Fruit fly (Drosophila melanogaster) whole organism, embryonic: Measurements from ENCODE around the gene in.

Experiments used
- CG10147 ChIP-seq: fragments of 200-800 bp; sonication (Bioruptor generic); optimal IDR thresholded peaks from 2 replicates; lab custom pipeline; 2019; ENCODE audit warnings: missing biosample characterization, mild to moderate bottlenecking, missing genetic modification characterization, moderate library complexity
- CG10209 ChIP-seq: fragments of 200-800 bp; sonication (Bioruptor generic); optimal IDR thresholded peaks from 3 replicates; lab custom pipeline; 2017; ENCODE audit warnings: missing biosample characterization, mild to moderate bottlenecking, missing genetic modification characterization, missing genetic modification reagents
- CG11398 ChIP-seq: fragments of 200-800 bp; sonication (Bioruptor generic); optimal IDR thresholded peaks from 2 replicates; lab custom pipeline; 2016; ENCODE audit warnings: missing biosample characterization, missing genetic modification characterization
- CG12236 ChIP-seq: fragments of 200-800 bp; sonication (Bioruptor generic); optimal IDR thresholded peaks from 2 replicates; lab custom pipeline; 2016; ENCODE audit warnings: missing biosample characterization, missing genetic modification characterization
- CG14441 ChIP-seq: fragments of 200-800 bp; sonication (Bioruptor generic); IDR thresholded peaks from 2 replicates; pipeline ENCODE4 v1.3.6; 2022; ENCODE audit warnings: missing biosample characterization, missing genetic modification characterization
- CG17186 ChIP-seq: fragments of 200-800 bp; sonication (Bioruptor generic); optimal IDR thresholded peaks from 3 replicates; lab custom pipeline; 2017; ENCODE audit warnings: missing biosample characterization, missing genetic modification reagents, missing genetic modification characterization
- CG18764 ChIP-seq: fragments of 200-800 bp; sonication (Bioruptor generic); optimal IDR thresholded peaks from 3 replicates; lab custom pipeline; 2016; ENCODE audit warnings: missing biosample characterization, missing genetic modification characterization
- CG31365 ChIP-seq: fragments of 200-800 bp; sonication (Bioruptor generic); optimal IDR thresholded peaks from 2 replicates; lab custom pipeline; 2018; ENCODE audit warnings: missing biosample characterization, mild to moderate bottlenecking, missing genetic modification characterization
- CG31441 ChIP-seq: fragments of 200-800 bp; sonication (Bioruptor generic); IDR thresholded peaks from 2 replicates; pipeline ENCODE4 v1.3.6; 2022; ENCODE audit warnings: missing biosample characterization, missing genetic modification characterization
- CG3281 ChIP-seq: fragments of 200-800 bp; sonication (Bioruptor generic); optimal IDR thresholded peaks from 3 replicates; lab custom pipeline; 2017; ENCODE audit warnings: missing biosample characterization, mild to moderate bottlenecking, missing genetic modification characterization
- CG3726 ChIP-seq: fragments of 200-800 bp; sonication (Bioruptor generic); IDR thresholded peaks from 3 replicates; pipeline ENCODE4, ENCODE4 v1.3.6; 2022; ENCODE audit warnings: missing biosample characterization, missing genetic modification characterization
- CG3838 ChIP-seq: fragments of 200-800 bp; sonication (Bioruptor generic); optimal IDR thresholded peaks from 3 replicates; lab custom pipeline; 2016; ENCODE audit warnings: missing biosample characterization, missing genetic modification characterization
- CG6175 ChIP-seq: fragments of 200-800 bp; sonication (Bioruptor generic); IDR thresholded peaks from 3 replicates; pipeline ENCODE4 v1.3.6; 2022; ENCODE audit warnings: missing biosample characterization, missing genetic modification characterization
- CG6654 ChIP-seq: fragments of 200-800 bp; sonication (Bioruptor generic); optimal IDR thresholded peaks from 2 replicates; lab custom pipeline; 2017; ENCODE audit warnings: missing biosample characterization, mild to moderate bottlenecking, missing genetic modification characterization
- CG9817 ChIP-seq: fragments of 200-800 bp; sonication (Bioruptor generic); optimal IDR thresholded peaks from 2 replicates; lab custom pipeline; 2018; ENCODE audit warnings: missing biosample characterization, mild to moderate bottlenecking, missing genetic modification characterization, moderate library complexity
- CrebB ChIP-seq: fragments of 200-800 bp; sonication (Bioruptor generic); optimal IDR thresholded peaks from 3 replicates; lab custom pipeline; 2018; ENCODE audit warnings: missing biosample characterization, mild to moderate bottlenecking, missing genetic modification characterization
- Dek ChIP-seq: fragments of 200-800 bp; sonication (Bioruptor generic); optimal IDR thresholded peaks from 3 replicates; lab custom pipeline; 2019; ENCODE audit warnings: missing biosample characterization, mild to moderate bottlenecking, missing genetic modification characterization, moderate library complexity
- Dll ChIP-seq: fragments of 200-800 bp; sonication (Bioruptor generic); IDR thresholded peaks from 4 replicates; pipeline ENCODE4 v1.3.6; 2022; ENCODE audit warnings: missing biosample characterization, missing genetic modification characterization; ENCODE audit not compliant: partially characterized antibody
- Dref ChIP-seq: fragments of 200-800 bp; sonication (Bioruptor generic); IDR thresholded peaks from 2 replicates; pipeline ENCODE4 v1.3.6; 2022; ENCODE audit warnings: missing biosample characterization, missing genetic modification characterization
- E2f1 ChIP-seq: fragments of 200-800 bp; sonication (Bioruptor generic); IDR thresholded peaks from 2 replicates; pipeline ENCODE4 v1.3.6; 2022; ENCODE audit warnings: missing biosample characterization, missing genetic modification characterization
- Elba2 ChIP-seq: fragments of 200-800 bp; sonication (Bioruptor generic); optimal IDR thresholded peaks from 3 replicates; lab custom pipeline; 2016; ENCODE audit warnings: missing biosample characterization, missing genetic modification characterization
- HLH4C ChIP-seq: fragments of 200-800 bp; sonication (Bioruptor generic); IDR thresholded peaks from 3 replicates; pipeline ENCODE4 v1.3.6; 2022; ENCODE audit warnings: missing biosample characterization, missing genetic modification characterization; ENCODE audit not compliant: partially characterized antibody
- HLHmδ ChIP-seq: fragments of 200-800 bp; sonication (Bioruptor generic); optimal IDR thresholded peaks from 2 replicates; lab custom pipeline; 2018; ENCODE audit warnings: missing biosample characterization, mild to moderate bottlenecking, missing genetic modification characterization, moderate library complexity
- Hmx ChIP-seq: fragments of 200-800 bp; sonication (Bioruptor generic); optimal IDR thresholded peaks from 2 replicates; lab custom pipeline; 2016; ENCODE audit warnings: missing biosample characterization, missing genetic modification characterization
- Hsf ChIP-seq: fragments of 200-800 bp; sonication (Bioruptor generic); optimal IDR thresholded peaks from 3 replicates; lab custom pipeline; 2016; ENCODE audit warnings: missing biosample characterization, missing genetic modification characterization
- Lim3 ChIP-seq: fragments of 200-800 bp; sonication (Bioruptor generic); IDR thresholded peaks from 2 replicates; pipeline ENCODE4 v1.3.6; 2022; ENCODE audit warnings: missing biosample characterization, missing genetic modification characterization
- Opbp ChIP-seq: fragments of 200-800 bp; sonication (Bioruptor generic); IDR thresholded peaks from 3 replicates; pipeline ENCODE4 v1.3.6; 2022; ENCODE audit warnings: missing biosample characterization, missing genetic modification characterization; ENCODE audit not compliant: partially characterized antibody
- bsh ChIP-seq, 2 experiments: fragments of 200-800 bp; sonication (Bioruptor generic); optimal IDR thresholded peaks; 2 replicates each; lab custom pipeline; 2017 to 2018; ENCODE audit warnings: mild to moderate bottlenecking in 2 of 2, missing biosample characterization in 2 of 2, missing genetic modification characterization in 2 of 2, moderate library complexity in 1 of 2
- cato ChIP-seq: fragments of 200-800 bp; sonication (Bioruptor generic); optimal IDR thresholded peaks from 2 replicates; lab custom pipeline; 2016; ENCODE audit warnings: missing biosample characterization, missing genetic modification characterization, borderline replicate concordance
- chinmo ChIP-seq: fragments of 200-800 bp; sonication (Bioruptor generic); IDR thresholded peaks from 4 replicates; pipeline ENCODE4 v1.3.6; 2022; ENCODE audit warnings: missing biosample characterization, missing genetic modification characterization; ENCODE audit not compliant: partially characterized antibody
- dpn ChIP-seq, 2 experiments: fragments of 200-800 bp; sonication (Bioruptor generic); optimal IDR thresholded peaks; 3 replicates each; lab custom pipeline; 2016; ENCODE audit warnings: missing biosample characterization in 2 of 2, missing genetic modification characterization in 2 of 2
- gce ChIP-seq: fragments of 200-800 bp; sonication (Bioruptor generic); IDR thresholded peaks from 3 replicates; pipeline ENCODE4 v1.3.6; 2022; ENCODE audit warnings: missing biosample characterization, missing genetic modification characterization
- gcm ChIP-seq: fragments of 200-800 bp; sonication (Bioruptor generic); optimal IDR thresholded peaks from 2 replicates; lab custom pipeline; 2019; ENCODE audit warnings: missing biosample characterization, mild to moderate bottlenecking, missing genetic modification characterization, moderate library complexity
- hbn ChIP-seq: fragments of 200-800 bp; sonication (Bioruptor generic); IDR thresholded peaks from 2 replicates; pipeline ENCODE4 v1.3.6; 2022; ENCODE audit warnings: missing biosample characterization, missing genetic modification characterization; ENCODE audit not compliant: partially characterized antibody
- hkb ChIP-seq, 2 experiments: fragments of 200-800 bp in 1 of 2; fragments of >200 bp in 1 of 2; sonication (Bioruptor generic) in 1 of 2; IDR thresholded peaks in 1 of 2; optimal IDR thresholded peaks in 1 of 2; 2 replicates each; pipeline versions ENCODE4 v1.3.6 to Lab custom; 2017 to 2022; ENCODE audit warnings: missing biosample characterization in 1 of 2, missing genetic modification characterization in 1 of 2
- lilli ChIP-seq: fragments of 200-800 bp; sonication (Bioruptor generic); optimal IDR thresholded peaks from 3 replicates; lab custom pipeline; 2016; ENCODE audit warnings: missing biosample characterization, missing genetic modification characterization
- nau ChIP-seq: fragments of 200-800 bp; sonication (Bioruptor generic); optimal IDR thresholded peaks from 3 replicates; lab custom pipeline; 2017; ENCODE audit warnings: missing biosample characterization, mild to moderate bottlenecking, missing genetic modification characterization, missing genetic modification reagents
- nom ChIP-seq: fragments of 200-800 bp; sonication (Bioruptor generic); optimal IDR thresholded peaks from 2 replicates; lab custom pipeline; 2017; ENCODE audit warnings: missing biosample characterization, missing genetic modification characterization, mild to moderate bottlenecking, moderate library complexity, missing genetic modification reagents
- otp ChIP-seq: fragments of 200-800 bp; sonication (Bioruptor generic); IDR thresholded peaks from 3 replicates; pipeline ENCODE4, ENCODE4 v1.3.6; 2022; ENCODE audit warnings: missing biosample characterization, missing genetic modification characterization
- p53 ChIP-seq: fragments of 200-800 bp; sonication (Bioruptor generic); optimal IDR thresholded peaks from 2 replicates; lab custom pipeline; 2016; ENCODE audit warnings: missing biosample characterization, missing genetic modification characterization
- pnt ChIP-seq: fragments of 200-800 bp; sonication (Bioruptor generic); optimal IDR thresholded peaks from 3 replicates; lab custom pipeline; 2016; ENCODE audit warnings: missing biosample characterization, missing genetic modification characterization
- pros ChIP-seq: fragments of 200-800 bp; sonication (Bioruptor generic); optimal IDR thresholded peaks from 3 replicates; lab custom pipeline; 2019; ENCODE audit warnings: missing biosample characterization, mild to moderate bottlenecking, missing genetic modification characterization, moderate library complexity
- pum ChIP-seq: fragments of 200-800 bp; sonication (Bioruptor generic); optimal IDR thresholded peaks from 2 replicates; lab custom pipeline; 2016; ENCODE audit warnings: missing biosample characterization, missing genetic modification characterization
- row ChIP-seq: fragments of 200-800 bp; sonication (Bioruptor generic); IDR thresholded peaks from 3 replicates; pipeline ENCODE4 v1.3.6; 2022; ENCODE audit warnings: missing biosample characterization, missing genetic modification characterization
- slp2 ChIP-seq: fragments of 200-800 bp; sonication (Bioruptor generic); optimal IDR thresholded peaks from 2 replicates; lab custom pipeline; 2016; ENCODE audit warnings: missing biosample characterization, missing genetic modification characterization
- ttk ChIP-seq: fragments of 200-800 bp; sonication (Bioruptor generic); IDR thresholded peaks from 2 replicates; pipeline ENCODE4 v2.1.2; 2022; ENCODE audit warnings: missing biosample characterization, missing genetic modification characterization
- unc-4 ChIP-seq: fragments of 200-800 bp; sonication (Bioruptor generic); IDR thresholded peaks from 2 replicates; pipeline ENCODE4 v1.3.6; 2022; ENCODE audit warnings: missing biosample characterization, missing genetic modification characterization; ENCODE audit not compliant: partially characterized antibody
- usp ChIP-seq: fragments of >200 bp; optimal IDR thresholded peaks from 2 replicates; lab custom pipeline; 2017; ENCODE audit warnings: missing biosample characterization, missing genetic modification characterization

Gene in

dm6 chr3L:20384086-20384810 lies 17.2 kb downstream of the in start, which contains the start of the genes CG5498 and fbl (continued):
- TF ChIP-seq CG3726 (GFP tag; lab: Robert Waterston, UW) = no peak
- TF ChIP-seq p53 (GFP tag; lab: Kevin White, UChicago) = no peak
- peak; percentile 65 for TF ChIP-seq CG3281
- no peak for TF ChIP-seq Opbp
- peak; percentile 11 for TF ChIP-seq Hmx
- peak; percentile 63 for TF ChIP-seq Dref (GFP tag; lab: Robert Waterston, UW)
- TF ChIP-seq CG31365 = peak; percentile 21
- TF ChIP-seq slp2 (GFP tag; lab: Kevin White, UChicago) = no peak
- TF ChIP-seq cato (GFP tag; lab: Kevin White, UChicago) = peak; percentile 47
- TF ChIP-seq row (GFP tag; lab: Robert Waterston, UW) = peak; percentile 56
- TF ChIP-seq HLHmδ (GFP tag; lab: Kevin White, UChicago) = no peak
- TF ChIP-seq pros (GFP tag; lab: Kevin White, UChicago) = no peak
- TF ChIP-seq Elba2 (GFP tag; lab: Kevin White, UChicago) = no peak
- peak; percentile 62 for TF ChIP-seq unc-4
- no peak for TF ChIP-seq HLH4C (GFP tag; lab: Robert Waterston, UW)
- no peak; the same call in 1 of the 2 replicates for TF ChIP-seq E2f1 (GFP tag; lab: Robert Waterston, UW)
- TF ChIP-seq gcm (GFP tag; lab: Kevin White, UChicago) = peak; percentile 41
- TF ChIP-seq CG14441 = no peak
- TF ChIP-seq CG6175 (GFP tag; lab: Robert Waterston, UW) = no peak
- TF ChIP-seq pum (GFP tag; lab: Kevin White, UChicago) = peak; percentile 14
- no peak for TF ChIP-seq chinmo
- peak; percentile 39 for TF ChIP-seq CG18764 (GFP tag; lab: Kevin White, UChicago)
- no peak for TF ChIP-seq Lim3 (GFP tag; lab: Robert Waterston, UW)
- no peak for TF ChIP-seq CG12236 (GFP tag; lab: Kevin White, UChicago)
- no peak for TF ChIP-seq ttk
- TF ChIP-seq CG31441 (GFP tag; lab: Robert Waterston, UW) = peak; percentile 66
- TF ChIP-seq CG10147 (GFP tag; lab: Kevin White, UChicago) = peak; percentile 36
- TF ChIP-seq CrebB (tag; lab: Kevin White, UChicago) = no peak
- TF ChIP-seq CG6654 (GFP tag; lab: Kevin White, UChicago) = no peak
- peak; percentile 40 for TF ChIP-seq CG9817 (tag; lab: Kevin White, UChicago)
- no peak for TF ChIP-seq pnt (GFP tag; lab: Kevin White, UChicago)
- TF ChIP-seq Dll = peak; percentile 49; the same call in 1 of the 4 replicates
- no peak for TF ChIP-seq CG3838
- peak; percentile 78 for TF ChIP-seq Hsf (GFP tag; lab: Kevin White, UChicago)
- peak; percentile 35 for TF ChIP-seq Dek
- no peak for TF ChIP-seq otp
- TF ChIP-seq CG10209 = peak; percentile 45
- TF ChIP-seq CG17186 (GFP tag; lab: Kevin White, UChicago) = no peak
- TF ChIP-seq hkb (optimal IDR thresholded peaks at IDR 0.05; lab: Kevin White, UChicago) = no peak
- TF ChIP-seq hkb (GFP tag; IDR thresholded peaks at IDR 0.05; lab: Robert Waterston, UW) = 0 out of 2 replicates have a peak, but pooled peaks have one; percentile 46
- TF ChIP-seq nau (GFP tag; lab: Kevin White, UChicago) = no peak
- TF ChIP-seq CG11398 (GFP tag; lab: Kevin White, UChicago) = no peak
- peak; percentile 83 for TF ChIP-seq lilli (GFP tag; lab: Kevin White, UChicago)
- no peak for TF ChIP-seq nom (GFP tag; lab: Kevin White, UChicago)
- TF ChIP-seq bsh (GFP tag; optimal IDR thresholded peaks at IDR 0.05; lab: Kevin White, UChicago) = peak in 1 of 2 experiments; percentile 49
- TF ChIP-seq dpn (GFP tag; optimal IDR thresholded peaks at IDR 0.05; lab: Kevin White, UChicago) = peak; percentile 50 to 73
- TF ChIP-seq gce (GFP tag; lab: Robert Waterston, UW) = no peak
- no peak for TF ChIP-seq usp
- TF ChIP-seq hbn (GFP tag; lab: Robert Waterston, UW) = peak; percentile 38; the same call in 1 of the 2 replicates
